Worm (Caenorhabditis elegans): ENCODE results near the gene ceh-60.

Gene ceh-60

ce11 chrX:6505662-6506061, 24.3 kb downstream of the ceh-60 start, which contains the start of gene glr-8:
TSS of gene glr-8 (plus strand) at chrX:6505980.
- TF ChIP-seq W03F9.2 (tag; optimal IDR thresholded peaks at IDR 0.05) (no peak), him-1 (tag; optimal IDR thresholded peaks at IDR 0.05) (no peak), dao-5 (tag; optimal IDR thresholded peaks at IDR 0.05) (no peak)

- TF ChIP-seq W03F9.2 (tag; optimal IDR thresholded peaks at IDR 0.05) (no peak), him-1 (tag; optimal IDR thresholded peaks at IDR 0.05) (no peak), dao-5 (tag; optimal IDR thresholded peaks at IDR 0.05) (no peak)
These were observed 24.9 kb downstream of the ceh-60 start, which contains the start of gene cdf-1 for ce11 chrX:6505008-6505407. TSS of gene cdf-1 (minus strand) at chrX:6505143.

ce11 chrX:6503148-6503547, 26.8 kb downstream of the ceh-60 start:
- TF ChIP-seq W03F9.2 (tag; optimal IDR thresholded peaks at IDR 0.05) (no peak), dao-5 (tag; optimal IDR thresholded peaks at IDR 0.05) (no peak), him-1 (tag; optimal IDR thresholded peaks at IDR 0.05) (no peak)

DNA sequence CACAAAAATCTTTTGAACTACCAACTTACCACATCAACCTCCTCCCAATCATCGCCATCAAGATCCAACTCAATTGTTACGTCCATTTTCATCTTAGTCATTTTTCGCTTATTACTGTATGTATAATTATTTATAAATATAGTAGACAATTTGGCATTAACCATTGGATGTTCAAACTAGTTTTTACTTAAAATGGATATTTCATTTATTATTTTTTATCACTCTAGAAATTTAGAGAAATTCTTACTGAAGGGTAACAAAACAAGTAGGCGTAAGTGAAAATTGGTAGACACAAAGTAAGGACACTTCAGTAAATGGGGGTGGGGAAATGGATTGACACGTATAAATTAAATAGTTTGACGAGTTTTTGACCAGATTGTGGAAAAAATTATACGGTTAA, 30.2 kb downstream of the ceh-60 start, which contains the start of gene actl-1:
actl-1 (minus strand) TSS at position 101 of the 400 bp plus-strand sequence.
- TF ChIP-seq dao-5 (tag; optimal IDR thresholded peaks at IDR 0.05) = no peak
- no peak for TF ChIP-seq him-1 (tag; optimal IDR thresholded peaks at IDR 0.05)

- no peak for TF ChIP-seq dao-5 (tag; optimal IDR thresholded peaks at IDR 0.05)
- TF ChIP-seq him-1 (tag; optimal IDR thresholded peaks at IDR 0.05) = no peak
- TF ChIP-seq W03F9.2 (tag; optimal IDR thresholded peaks at IDR 0.05) = no peak
These were observed 45.2 kb downstream of the ceh-60 start, which contains the start of gene gar-1 for ce11 chrX:6484780-6485179. TSS of gene gar-1 (minus strand) at chrX:6484880.

ce11 chrX:6476540-6476939, 53.4 kb downstream of the ceh-60 start, which contains the start of gene C15B12.1:
TSS of gene C15B12.1 (plus strand) at chrX:6476810.
- TF ChIP-seq W03F9.2 (tag; optimal IDR thresholded peaks at IDR 0.05) = no peak
- TF ChIP-seq dao-5 (tag; optimal IDR thresholded peaks at IDR 0.05) = no peak
- TF ChIP-seq him-1 (tag; optimal IDR thresholded peaks at IDR 0.05) = no peak

- TF ChIP-seq dao-5 (tag; optimal IDR thresholded peaks at IDR 0.05) = no peak
- no peak for TF ChIP-seq him-1 (tag; optimal IDR thresholded peaks at IDR 0.05)
- no peak for TF ChIP-seq W03F9.2 (tag; optimal IDR thresholded peaks at IDR 0.05)
These were observed 56.1 kb downstream of the ceh-60 start, which contains the start of the genes C15B12.4 and C15B12.8 for ce11 chrX:6473698-6474314. TSS of gene C15B12.4 (minus strand) at chrX:6473748. TSS of gene C15B12.8 (plus strand) at chrX:6474264.
